Worm (Caenorhabditis elegans) whole organism, L1 larva: ENCODE results near the gene Y66D12A.6.

Experiments
- C04F5.9 ChIP-seq: sonication (generic microtip); optimal IDR thresholded peaks from 2 replicates; lab custom pipeline; 2016; ENCODE audit warnings: missing genetic modification characterization, missing compliant biosample characterization
- C16A3.4 ChIP-seq: fragments of 150-350 bp; optimal IDR thresholded peaks from 2 replicates; lab custom pipeline; 2014; ENCODE audit warnings: missing biosample characterization, missing genetic modification characterization
- F16B12.6 ChIP-seq: fragments of 150-350 bp; optimal IDR thresholded peaks from 2 replicates; lab custom pipeline; 2014; ENCODE audit warnings: missing biosample characterization, missing genetic modification characterization
- Y116A8C.19 ChIP-seq: sonication (generic microtip); optimal IDR thresholded peaks from 2 replicates; lab custom pipeline; 2016; ENCODE audit warnings: missing compliant biosample characterization, missing genetic modification characterization, borderline replicate concordance
- aly-2 ChIP-seq: fragments of 150-350 bp; optimal IDR thresholded peaks from 2 replicates; lab custom pipeline; 2014; ENCODE audit warnings: missing biosample characterization, missing genetic modification characterization
- ama-1 ChIP-seq: fragments of 150-350 bp; optimal IDR thresholded peaks from 2 replicates; lab custom pipeline; 2014
- blmp-1 ChIP-seq: fragments of 150-350 bp; optimal IDR thresholded peaks from 2 replicates; lab custom pipeline; 2014; ENCODE audit warnings: missing biosample characterization, missing genetic modification characterization
- ceh-63 ChIP-seq: fragments of 200-800 bp; sonication (Bioruptor generic); optimal IDR thresholded peaks from 2 replicates; lab custom pipeline; 2018; ENCODE audit warnings: mild to moderate bottlenecking, missing genetic modification characterization, missing compliant biosample characterization
- ceh-8 ChIP-seq: fragments of 200-800 bp; sonication (Bioruptor generic); optimal IDR thresholded peaks from 2 replicates; lab custom pipeline; 2018; ENCODE audit warnings: mild to moderate bottlenecking, missing genetic modification characterization, moderate library complexity, missing compliant biosample characterization
- ceh-88 ChIP-seq: fragments of 200-800 bp; sonication (Bioruptor generic); IDR thresholded peaks from 2 replicates; pipeline ENCODE4 v1.3.6; 2022; ENCODE audit warnings: missing genetic modification characterization, missing compliant biosample characterization
- ceh-90 ChIP-seq: sonication (generic microtip); optimal IDR thresholded peaks from 2 replicates; lab custom pipeline; 2016; ENCODE audit warnings: missing genetic modification characterization, missing compliant biosample characterization
- efl-1 ChIP-seq, 4 experiments: fragments of 150-350 bp; optimal IDR thresholded peaks in 3 of 4; peaks in 1 of 4; 1 replicate in 1 of 4; 2 replicates in 3 of 4; lab custom pipeline; 2014; ENCODE audit warnings: missing biosample characterization in 2 of 4, missing genetic modification characterization in 2 of 4, missing genetic modification reagents in 2 of 4
- elt-2 ChIP-seq: sonication (generic microtip); optimal IDR thresholded peaks from 2 replicates; lab custom pipeline; 2016; ENCODE audit warnings: missing genetic modification characterization, mild to moderate bottlenecking, inconsistent platforms, missing compliant biosample characterization, missing genetic modification reagents
- elt-3 ChIP-seq, 6 experiments: fragments of 150-350 bp in 1 of 6; sonication (generic microtip); optimal IDR thresholded peaks; 2 replicates each; lab custom pipeline; 2017 to 2018; ENCODE audit warnings: missing biosample characterization in 6 of 6, missing genetic modification characterization in 6 of 6, inconsistent platforms in 1 of 6
- ets-5 ChIP-seq: fragments of 200-800 bp; sonication (Bioruptor generic); IDR thresholded peaks from 2 replicates; pipeline ENCODE4 v1.3.6; 2022; ENCODE audit warnings: missing genetic modification characterization, missing compliant biosample characterization
- fkh-8 ChIP-seq: sonication (generic microtip); optimal IDR thresholded peaks from 2 replicates; lab custom pipeline; 2016; ENCODE audit warnings: mild to moderate bottlenecking, missing genetic modification characterization, missing compliant biosample characterization
- grh-1 ChIP-seq: fragments of 200-800 bp; sonication (Bioruptor generic); IDR thresholded peaks from 2 replicates; pipeline ENCODE4 v1.3.6; 2022; ENCODE audit warnings: missing genetic modification reagents, missing genetic modification characterization, missing compliant biosample characterization
- hlh-17 ChIP-seq: fragments of 200-800 bp; sonication (Bioruptor generic); optimal IDR thresholded peaks from 2 replicates; lab custom pipeline; 2018; ENCODE audit warnings: missing genetic modification characterization, mild to moderate bottlenecking, missing compliant biosample characterization, moderate library complexity, borderline replicate concordance
- hlh-4 ChIP-seq: sonication (generic microtip); optimal IDR thresholded peaks from 2 replicates; lab custom pipeline; 2016; ENCODE audit warnings: mild to moderate bottlenecking, missing genetic modification characterization, missing compliant biosample characterization
- hpl-2 ChIP-seq: fragments of 150-350 bp; optimal IDR thresholded peaks from 2 replicates; lab custom pipeline; 2014; ENCODE audit warnings: missing biosample characterization, missing genetic modification reagents, missing genetic modification characterization
- irx-1 ChIP-seq: sonication (generic microtip); optimal IDR thresholded peaks from 2 replicates; lab custom pipeline; 2016; ENCODE audit warnings: missing genetic modification characterization, missing compliant biosample characterization
- lin-35 ChIP-seq, 2 experiments: fragments of 150-350 bp; optimal IDR thresholded peaks; 2 replicates each; lab custom pipeline; 2014; ENCODE audit warnings: missing biosample characterization in 2 of 2, missing genetic modification characterization in 2 of 2, missing genetic modification reagents in 2 of 2
- lir-3 ChIP-seq: sonication (generic microtip); optimal IDR thresholded peaks from 2 replicates; lab custom pipeline; 2016; ENCODE audit warnings: mild to moderate bottlenecking, missing genetic modification characterization, moderate library complexity, missing compliant biosample characterization; ENCODE audit not compliant: poor library complexity
- mef-2 ChIP-seq: fragments of 150-350 bp; optimal IDR thresholded peaks from 2 replicates; lab custom pipeline; 2014; ENCODE audit warnings: missing biosample characterization, missing genetic modification characterization
- nhr-12 ChIP-seq: sonication (generic microtip); optimal IDR thresholded peaks from 2 replicates; lab custom pipeline; 2017; ENCODE audit warnings: missing biosample characterization, missing genetic modification characterization
- nhr-20 ChIP-seq: sonication (generic microtip); optimal IDR thresholded peaks from 2 replicates; lab custom pipeline; 2016; ENCODE audit warnings: mild to moderate bottlenecking, missing genetic modification characterization, missing compliant biosample characterization
- nhr-28 ChIP-seq: fragments of 150-350 bp; optimal IDR thresholded peaks from 2 replicates; lab custom pipeline; 2014; ENCODE audit warnings: missing biosample characterization, missing genetic modification characterization
- nhr-47 ChIP-seq: sonication (generic microtip); optimal IDR thresholded peaks from 2 replicates; lab custom pipeline; 2016; ENCODE audit warnings: mild to moderate bottlenecking, missing genetic modification characterization, moderate library complexity, missing compliant biosample characterization
- nhr-76 ChIP-seq: sonication (generic microtip); optimal IDR thresholded peaks from 2 replicates; lab custom pipeline; 2017; ENCODE audit warnings: missing biosample characterization, missing genetic modification characterization
- nhr-85 ChIP-seq: sonication (generic microtip); peaks from one replicate; lab custom pipeline; 2016; ENCODE audit warnings: missing genetic modification characterization, inconsistent platforms, missing compliant biosample characterization
- pag-3 ChIP-seq: sonication (generic microtip); optimal IDR thresholded peaks from 2 replicates; lab custom pipeline; 2017; ENCODE audit warnings: missing genetic modification characterization, mild to moderate bottlenecking, missing compliant biosample characterization, antibody characterized with exemption, borderline replicate concordance; ENCODE audit not compliant: insufficient read depth
- pqm-1 ChIP-seq: sonication (generic microtip); optimal IDR thresholded peaks from 3 replicates; lab custom pipeline; 2017; ENCODE audit warnings: missing biosample characterization, missing genetic modification characterization
- snu-23 ChIP-seq: sonication (generic microtip); optimal IDR thresholded peaks from 2 replicates; lab custom pipeline; 2016; ENCODE audit warnings: missing genetic modification characterization, missing compliant biosample characterization
- sptf-1 ChIP-seq: fragments of 150-350 bp; optimal IDR thresholded peaks from 2 replicates; lab custom pipeline; 2014; ENCODE audit warnings: missing biosample characterization, missing genetic modification characterization
- sup-37 ChIP-seq: fragments of 200-800 bp; sonication (Bioruptor generic); optimal IDR thresholded peaks from 2 replicates; lab custom pipeline; 2018; ENCODE audit warnings: mild to moderate bottlenecking, missing genetic modification characterization, missing compliant biosample characterization
- tlp-1 ChIP-seq: fragments of 150-350 bp; optimal IDR thresholded peaks from 2 replicates; lab custom pipeline; 2014; ENCODE audit warnings: missing biosample characterization, missing genetic modification characterization
- unc-86 ChIP-seq: sonication (generic microtip); optimal IDR thresholded peaks from 2 replicates; lab custom pipeline; 2016; ENCODE audit warnings: missing genetic modification characterization, missing compliant biosample characterization
- unc-98 ChIP-seq: fragments of 200-800 bp; sonication (Bioruptor generic); IDR thresholded peaks from 2 replicates; pipeline ENCODE4 v1.3.6; 2022; ENCODE audit warnings: missing genetic modification characterization, missing compliant biosample characterization
- vab-15 ChIP-seq: sonication (generic microtip); optimal IDR thresholded peaks from 2 replicates; lab custom pipeline; 2017; ENCODE audit warnings: missing genotype, mild to moderate bottlenecking, missing genetic modification characterization, missing compliant biosample characterization
- zip-4 ChIP-seq: fragments of 200-800 bp; sonication (Bioruptor generic); optimal IDR thresholded peaks from 2 replicates; lab custom pipeline; 2018; ENCODE audit warnings: mild to moderate bottlenecking, missing genetic modification characterization, moderate library complexity, missing compliant biosample characterization
- ztf-4 ChIP-seq: fragments of 150-350 bp; optimal IDR thresholded peaks from 2 replicates; lab custom pipeline; 2014; ENCODE audit warnings: missing biosample characterization, missing genetic modification characterization

The Y66D12A.6 gene

ce11 chrIII:11581372-11581771 lies at the start of gene Y66D12A.6, which contains the start of gene ceh-92:
Gene Y66D12A.6, minus strand, starts transcription at chrIII:11581402.
Gene ceh-92, plus strand, starts transcription at chrIII:11581600.
- TF ChIP-seq nhr-85 (peak; percentile 20), grh-1 (GFP tag; lab: Robert Waterston, UW) (no peak), irx-1 (tag; lab: Kevin White, UChicago) (no peak), ceh-90 (tag; lab: Kevin White, UChicago) (no peak), tlp-1 (no peak), lir-3 (tag; lab: Kevin White, UChicago) (no peak), efl-1 (optimal IDR thresholded peaks at IDR 0.05; lab: Kevin White, UChicago) (peak in 1 of 2 experiments; percentile 71), efl-1 (GFP tag; optimal IDR thresholded peaks at IDR 0.05 in 1 of 2; lab: Kevin White, UChicago) (peak; percentile 9 to 66)

DNA sequence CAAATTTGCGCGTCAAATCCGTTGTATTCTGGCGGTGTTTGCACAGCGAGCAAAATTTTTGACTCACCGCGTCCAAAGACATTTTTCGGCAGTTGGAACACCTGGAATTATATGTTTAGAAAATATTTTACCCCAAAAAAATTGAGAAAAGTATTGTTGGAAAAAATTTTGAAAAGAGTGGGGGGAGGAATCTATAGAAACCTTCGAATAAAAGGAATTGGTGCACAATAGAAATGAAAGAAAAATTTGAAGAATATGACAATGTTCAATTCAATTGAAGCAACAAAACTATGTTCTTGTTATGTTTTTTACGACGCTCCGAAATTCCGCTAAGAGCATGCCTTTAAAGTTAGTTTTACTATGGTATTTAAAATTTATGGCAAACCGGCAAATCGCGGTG lies 48.2 kb upstream of the Y66D12A.6 start, which contains the start of gene Y66A7A.7:
Y66A7A.7 (minus strand) TSS at position 101 of the 400 bp plus-strand sequence.
- TF ChIP-seq elt-2 (tag; lab: Kevin White, UChicago) (no peak), nhr-76 (tag; lab: Kevin White, UChicago) (no peak), ceh-88 (GFP tag; lab: Robert Waterston, UW) (no peak), ets-5 (GFP tag; lab: Robert Waterston, UW) (no peak), grh-1 (GFP tag; lab: Robert Waterston, UW) (no peak), ztf-4 (tag; lab: Kevin White, UChicago) (no peak), aly-2 (tag; lab: Kevin White, UChicago) (no peak), hpl-2 (no peak), Y116A8C.19 (tag; lab: Kevin White, UChicago) (no peak), nhr-20 (tag; lab: Kevin White, UChicago) (no peak), nhr-47 (tag; lab: Kevin White, UChicago) (no peak)

- TF ChIP-seq vab-15 (tag; lab: Kevin White, UChicago) (no peak), pag-3 (tag; lab: Kevin White, UChicago) (no peak), F16B12.6 (tag; lab: Kevin White, UChicago) (no peak), mef-2 (tag; lab: Kevin White, UChicago) (no peak), C04F5.9 (no peak), nhr-47 (tag; lab: Kevin White, UChicago) (no peak), C16A3.4 (no peak), Y116A8C.19 (tag; lab: Kevin White, UChicago) (no peak), elt-2 (tag; lab: Kevin White, UChicago) (no peak), nhr-28 (tag; lab: Kevin White, UChicago) (no peak), ceh-88 (GFP tag; lab: Robert Waterston, UW) (no peak), snu-23 (GFP tag; lab: Kevin White, UChicago) (no peak)
Observed at ce11 chrIII:11627631-11628030, 46.4 kb upstream of the Y66D12A.6 start.

DNA sequence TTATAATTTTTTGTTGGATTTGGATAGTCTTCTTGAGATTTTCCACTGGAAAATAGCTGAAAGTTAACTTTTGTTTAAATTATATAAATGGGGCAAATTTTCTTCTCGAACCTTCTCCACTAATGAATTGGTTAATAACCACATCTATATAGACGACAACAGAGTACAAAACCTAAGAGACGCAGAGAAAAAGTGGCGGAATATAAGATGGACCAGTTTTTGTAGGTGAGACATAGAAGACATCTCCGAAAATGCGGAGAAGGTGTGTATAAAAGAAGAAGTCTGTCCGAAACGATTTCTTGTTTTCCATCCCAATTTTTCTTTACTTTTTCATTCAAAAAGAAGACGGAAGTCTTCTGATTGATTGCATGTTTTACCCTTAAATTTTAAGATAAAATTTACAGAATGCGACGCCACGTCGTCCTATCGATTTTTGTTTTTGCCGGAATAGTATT lies 43.7 kb upstream of the Y66D12A.6 start, which contains the start of gene gly-8:
gly-8 (plus strand) TSS at position 405 of the 455 bp plus-strand sequence.
- TF ChIP-seq blmp-1 (tag; lab: Kevin White, UChicago) = peak; percentile 56
- TF ChIP-seq lin-35 (GFP tag; optimal IDR thresholded peaks at IDR 0.05; lab: Kevin White, UChicago) = peak in 1 of 2 experiments; percentile 8
- TF ChIP-seq sptf-1 (tag; lab: Kevin White, UChicago) = no peak
- peak in 1 of 6 experiments; percentile 33 for TF ChIP-seq elt-3 (tag; optimal IDR thresholded peaks at IDR 0.05; lab: Kevin White, UChicago)

DNA sequence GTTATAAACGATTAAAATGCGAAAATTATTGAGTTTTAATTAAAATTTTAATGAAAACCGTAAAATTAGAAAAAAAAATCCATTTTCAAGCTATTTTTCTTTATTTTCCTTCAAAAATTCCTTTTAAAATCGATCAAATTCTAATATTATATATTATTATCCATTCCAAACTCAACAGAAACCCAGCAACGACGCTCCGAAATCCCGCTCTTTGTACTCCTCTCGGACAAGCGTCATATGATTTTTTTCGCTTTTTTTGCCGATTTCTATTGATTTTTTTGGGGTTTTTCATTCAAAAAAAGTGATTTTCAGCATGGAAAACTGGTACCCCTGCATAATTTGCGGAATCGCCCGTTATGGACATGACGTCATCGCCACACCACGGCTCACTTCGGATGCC lies 35.2 kb upstream of the Y66D12A.6 start, which contains the start of gene ceh-91:
ceh-91 (plus strand) TSS at position 301 of the 400 bp plus-strand sequence.
- TF ChIP-seq hlh-17 (no peak), ceh-8 (GFP tag; lab: Kevin White, UChicago) (no peak), hpl-2 (no peak), vab-15 (tag; lab: Kevin White, UChicago) (no peak), ztf-4 (tag; lab: Kevin White, UChicago) (no peak), pqm-1 (tag; lab: Kevin White, UChicago) (no peak), ceh-63 (GFP tag; lab: Kevin White, UChicago) (no peak), elt-3 (tag; optimal IDR thresholded peaks at IDR 0.05; lab: Kevin White, UChicago) (no peak), unc-86 (tag; lab: Kevin White, UChicago) (no peak), sup-37 (GFP tag; lab: Kevin White, UChicago) (no peak), unc-98 (GFP tag; lab: Robert Waterston, UW) (no peak), zip-4 (no peak), ama-1 (lab: Kevin White, UChicago) (no peak), hlh-4 (tag; lab: Kevin White, UChicago) (no peak), fkh-8 (tag; lab: Kevin White, UChicago) (no peak), nhr-12 (no peak)
